Worm (Caenorhabditis elegans) whole organism, L4/young adult: ENCODE measurements around the gene srab-21.
"Not testable (repeated sequence)": the region's sequence is repeated elsewhere in the genome, so short reads cannot be mapped to it uniquely, and the experiment has no call there.

ENCODE experiments used
- dao-5 ChIP-seq: sonication (generic microtip); optimal IDR thresholded peaks from 2 replicates; lab custom pipeline; 2016; ENCODE audit warnings: missing genotype, missing genetic modification characterization, moderate library complexity, missing compliant biosample characterization
- him-1 ChIP-seq: sonication (generic microtip); optimal IDR thresholded peaks from 2 replicates; lab custom pipeline; 2016; ENCODE audit warnings: missing genotype, missing genetic modification reagents, missing genetic modification characterization, missing compliant biosample characterization

DNA sequence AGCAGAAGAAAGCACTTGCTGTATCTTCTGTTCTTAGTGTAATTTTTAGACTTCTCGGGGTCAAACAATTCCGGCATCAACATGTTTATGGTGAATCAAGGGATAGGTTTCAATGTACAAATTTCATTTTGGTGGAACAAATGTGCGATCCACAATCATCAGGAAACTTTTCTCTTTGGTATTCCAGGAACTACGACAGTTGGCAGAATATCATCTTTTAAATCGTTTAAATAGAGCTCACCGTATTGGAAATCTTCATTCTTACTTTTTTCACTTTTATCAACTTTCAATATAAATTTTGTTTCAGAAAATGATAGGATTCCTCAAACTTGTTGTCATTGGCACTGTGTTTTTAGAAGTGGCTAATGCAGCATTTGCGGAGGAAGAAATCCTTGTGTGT lies 27.5 kb downstream of the srab-21 start, which contains the start of gene T20D4.12:
- TF ChIP-seq dao-5, him-1 (tag; lab: Kevin White, UChicago): not testable (repeated sequence)
